Fruit fly (Drosophila melanogaster): ENCODE measurements around the gene CG14711.

Gene CG14711

dm6 chr3R:11617363-11617762, 5.8 kb upstream of the CG14711 start (continued):
- no peak for TF ChIP-seq tna (GFP tag; IDR thresholded peaks at IDR 0.05; ENCODE audit: partially characterized antibody)
- no peak for TF ChIP-seq ham (GFP tag; IDR thresholded peaks at IDR 0.05)
- TF ChIP-seq CG17186 (GFP tag; optimal IDR thresholded peaks at IDR 0.05): no peak
- no peak for TF ChIP-seq CG11696 (GFP tag; IDR thresholded peaks at IDR 0.05)
- TF ChIP-seq zfh1 (GFP tag; IDR thresholded peaks at IDR 0.05): peak; percentile 60; the same call in 1 of the 3 replicates
- no peak for TF ChIP-seq Side (GFP tag; optimal IDR thresholded peaks at IDR 0.05)
- TF ChIP-seq NC2β (GFP tag; optimal IDR thresholded peaks at IDR 0.05): no peak
- TF ChIP-seq CG17361 (GFP tag; IDR thresholded peaks at IDR 0.05): 0 out of 3 replicates have a peak, but pooled peaks have one; percentile 36
- TF ChIP-seq Blimp-1 (GFP tag; optimal IDR thresholded peaks at IDR 0.05): peak; percentile 72
- TF ChIP-seq H2.0 (GFP tag; IDR thresholded peaks at IDR 0.05): 0 out of 2 replicates have a peak, but pooled peaks have one; percentile 10
- peak; percentile 88 for TF ChIP-seq sens (GFP tag)
- TF ChIP-seq Camta (GFP tag; optimal IDR thresholded peaks at IDR 0.05): peak; percentile 5
- peak; percentile 60 for TF ChIP-seq CG6254 (GFP tag; optimal IDR thresholded peaks at IDR 0.05)
- no peak for TF ChIP-seq org-1 (GFP tag; optimal IDR thresholded peaks at IDR 0.05)
- TF ChIP-seq psq (GFP tag; optimal IDR thresholded peaks at IDR 0.05): no peak
- TF ChIP-seq cato (GFP tag; optimal IDR thresholded peaks at IDR 0.05; ENCODE audit: borderline replicate concordance): no peak
- TF ChIP-seq tio (GFP tag; optimal IDR thresholded peaks at IDR 0.05): peak; percentile 36
- TF ChIP-seq Awh (GFP tag; IDR thresholded peaks at IDR 0.05): no peak
- TF ChIP-seq ind (GFP tag; optimal IDR thresholded peaks at IDR 0.05): peak; percentile 5
- peak; percentile 24 for TF ChIP-seq twi (tag; optimal IDR thresholded peaks at IDR 0.05)
- TF ChIP-seq pros (GFP tag; optimal IDR thresholded peaks at IDR 0.05): no peak
- TF ChIP-seq ab (GFP tag; optimal IDR thresholded peaks at IDR 0.05): no peak
- TF ChIP-seq CG1024 (GFP tag; IDR thresholded peaks at IDR 0.05): no peak
- TF ChIP-seq nom (GFP tag; optimal IDR thresholded peaks at IDR 0.05): no peak
- TF ChIP-seq Dad (GFP tag; optimal IDR thresholded peaks at IDR 0.05): no peak
- TF ChIP-seq Hmr (GFP tag; optimal IDR thresholded peaks at IDR 0.05): no peak
- peak; percentile 49 for TF ChIP-seq CG7556 (GFP tag; optimal IDR thresholded peaks at IDR 0.05)
- peak; percentile 60 for TF ChIP-seq nmo (GFP tag; optimal IDR thresholded peaks at IDR 0.05)
- no peak for TF ChIP-seq Stat92E (GFP tag; optimal IDR thresholded peaks at IDR 0.05)
- no peak for TF ChIP-seq jing (GFP tag; optimal IDR thresholded peaks at IDR 0.05)
- TF ChIP-seq CG6765 (GFP tag; optimal IDR thresholded peaks at IDR 0.05): no peak
- TF ChIP-seq Myb (GFP tag; optimal IDR thresholded peaks at IDR 0.05): no peak
- no peak for TF ChIP-seq ken (GFP tag; IDR thresholded peaks at IDR 0.05)
- TF ChIP-seq Mes4 (GFP tag; optimal IDR thresholded peaks at IDR 0.05): peak; percentile 4
- TF ChIP-seq Poxn (GFP tag; IDR thresholded peaks at IDR 0.05): no peak
- TF ChIP-seq ato (GFP tag; IDR thresholded peaks at IDR 0.05; ENCODE audit: partially characterized antibody): no peak
- no peak for TF ChIP-seq fd3F (GFP tag; optimal IDR thresholded peaks at IDR 0.05)
- TF ChIP-seq CG7271 (tag; optimal IDR thresholded peaks at IDR 0.05): no peak
- TF ChIP-seq Bgb (GFP tag; IDR thresholded peaks at IDR 0.05; ENCODE audit: partially characterized antibody): no peak
- no peak for TF ChIP-seq CG9215 (GFP tag; IDR thresholded peaks at IDR 0.05)
- TF ChIP-seq Oaz (GFP tag; IDR thresholded peaks at IDR 0.05): no peak
- no peak for TF ChIP-seq gt (GFP tag; IDR thresholded peaks at IDR 0.05)
- no peak for TF ChIP-seq CG17612 (GFP tag; IDR thresholded peaks at IDR 0.05)
- TF ChIP-seq CG15073 (GFP tag; optimal IDR thresholded peaks at IDR 0.05): no peak
- TF ChIP-seq Atf3 (GFP tag; optimal IDR thresholded peaks at IDR 0.05): no peak
- no peak for TF ChIP-seq esg (GFP tag; conservative IDR thresholded peaks at IDR 0.05)
- no peak for TF ChIP-seq Ets97D (GFP tag; optimal IDR thresholded peaks at IDR 0.05)
- no peak for TF ChIP-seq CG14965 (GFP tag; optimal IDR thresholded peaks at IDR 0.05; ENCODE audit: borderline replicate concordance)
- no peak for TF ChIP-seq pfk (GFP tag; optimal IDR thresholded peaks at IDR 0.05)
- TF ChIP-seq CG1233 (GFP tag; optimal IDR thresholded peaks at IDR 0.05): peak; percentile 25
- no peak for TF ChIP-seq sna (GFP tag; IDR thresholded peaks at IDR 0.05; ENCODE audit: partially characterized antibody)

All from whole organism, embryonic.